Worm (Caenorhabditis elegans) whole organism, L4/young adult: ENCODE results near the gene hpo-10.
A peak's percentile ranks its signal among the peaks of the same experiment; 100 is the strongest.

Source experiments
- W03F9.2 ChIP-seq: fragments of 150-350 bp; optimal IDR thresholded peaks from 2 replicates; lab custom pipeline; 2014; ENCODE audit warnings: missing biosample characterization, missing genetic modification characterization
- dao-5 ChIP-seq: sonication (generic microtip); optimal IDR thresholded peaks from 2 replicates; lab custom pipeline; 2016; ENCODE audit warnings: missing genotype, missing genetic modification characterization, moderate library complexity, missing compliant biosample characterization
- him-1 ChIP-seq: sonication (generic microtip); optimal IDR thresholded peaks from 2 replicates; lab custom pipeline; 2016; ENCODE audit warnings: missing genotype, missing genetic modification reagents, missing genetic modification characterization, missing compliant biosample characterization

ce11 chrIII:5871760-5872159, 7.5 kb upstream of the hpo-10 start, which contains the start of the genes F01F1.11 and F01F1.3:
- peak; percentile 69 for TF ChIP-seq W03F9.2 (tag; lab: Kevin White, UChicago)
- TF ChIP-seq him-1 (tag; lab: Kevin White, UChicago), result no peak
- TF ChIP-seq dao-5, result no peak
